Worm (Caenorhabditis elegans) whole organism, L1 larva: ENCODE measurements around the gene F52D10.4.
A peak's percentile ranks its signal among the peaks of the same experiment; 100 is the strongest.

Source experiments
- aha-1 ChIP-seq: fragments of 150-350 bp; optimal IDR thresholded peaks from 2 replicates; lab custom pipeline; 2014; ENCODE audit warnings: missing biosample characterization, missing genetic modification characterization
- alr-1 ChIP-seq: fragments of 200-800 bp; sonication (Bioruptor generic); optimal IDR thresholded peaks from 2 replicates; lab custom pipeline; 2018; ENCODE audit warnings: borderline replicate concordance, mild to moderate bottlenecking, missing genetic modification characterization, missing compliant biosample characterization
- aly-2 ChIP-seq: fragments of 150-350 bp; optimal IDR thresholded peaks from 2 replicates; lab custom pipeline; 2014; ENCODE audit warnings: missing biosample characterization, missing genetic modification characterization
- ama-1 ChIP-seq: fragments of 150-350 bp; optimal IDR thresholded peaks from 2 replicates; lab custom pipeline; 2014
- ceh-63 ChIP-seq: fragments of 200-800 bp; sonication (Bioruptor generic); optimal IDR thresholded peaks from 2 replicates; lab custom pipeline; 2018; ENCODE audit warnings: mild to moderate bottlenecking, missing genetic modification characterization, missing compliant biosample characterization
- ceh-8 ChIP-seq: fragments of 200-800 bp; sonication (Bioruptor generic); optimal IDR thresholded peaks from 2 replicates; lab custom pipeline; 2018; ENCODE audit warnings: mild to moderate bottlenecking, missing genetic modification characterization, moderate library complexity, missing compliant biosample characterization
- ceh-82 ChIP-seq, 3 experiments: fragments of 150-350 bp in 1 of 3; sonication (generic microtip) in 2 of 3; optimal IDR thresholded peaks; 2 replicates each; lab custom pipeline; 2014 to 2017; ENCODE audit warnings: missing biosample characterization in 3 of 3, missing genetic modification characterization in 3 of 3
- ceh-90 ChIP-seq: sonication (generic microtip); optimal IDR thresholded peaks from 2 replicates; lab custom pipeline; 2016; ENCODE audit warnings: missing genetic modification characterization, missing compliant biosample characterization
- dsc-1 ChIP-seq: sonication (generic microtip); optimal IDR thresholded peaks from 2 replicates; lab custom pipeline; 2016; ENCODE audit warnings: mild to moderate bottlenecking, missing genetic modification characterization, missing compliant biosample characterization
- efl-3 ChIP-seq: fragments of 200-800 bp; sonication (Bioruptor generic); optimal IDR thresholded peaks from 2 replicates; lab custom pipeline; 2018; ENCODE audit warnings: mild to moderate bottlenecking, missing genetic modification characterization, missing compliant biosample characterization
- elt-3 ChIP-seq, 6 experiments: fragments of 150-350 bp in 1 of 6; sonication (generic microtip); optimal IDR thresholded peaks; 2 replicates each; lab custom pipeline; 2017 to 2018; ENCODE audit warnings: missing biosample characterization in 6 of 6, missing genetic modification characterization in 6 of 6, inconsistent platforms in 1 of 6
- ets-5 ChIP-seq: fragments of 200-800 bp; sonication (Bioruptor generic); IDR thresholded peaks from 2 replicates; pipeline ENCODE4 v1.3.6; 2022; ENCODE audit warnings: missing genetic modification characterization, missing compliant biosample characterization
- fkh-4 ChIP-seq: sonication (generic microtip); optimal IDR thresholded peaks from 2 replicates; lab custom pipeline; 2016; ENCODE audit warnings: missing compliant biosample characterization, missing genetic modification characterization, borderline replicate concordance
- fos-1 ChIP-seq: fragments of 150-350 bp; optimal IDR thresholded peaks from 2 replicates; lab custom pipeline; 2014; ENCODE audit warnings: missing biosample characterization, missing genetic modification characterization
- grh-1 ChIP-seq: fragments of 200-800 bp; sonication (Bioruptor generic); IDR thresholded peaks from 2 replicates; pipeline ENCODE4 v1.3.6; 2022; ENCODE audit warnings: missing genetic modification reagents, missing genetic modification characterization, missing compliant biosample characterization
- isw-1 ChIP-seq: fragments of 200-800 bp; sonication (Bioruptor generic); IDR thresholded peaks from 2 replicates; pipeline ENCODE4 v1.3.6; 2022; ENCODE audit warnings: missing genetic modification characterization, missing compliant biosample characterization
- lin-39 ChIP-seq: fragments of 150-350 bp; optimal IDR thresholded peaks from 2 replicates; lab custom pipeline; 2014; ENCODE audit warnings: missing biosample characterization, missing genetic modification reagents, missing genetic modification characterization
- lir-3 ChIP-seq: sonication (generic microtip); optimal IDR thresholded peaks from 2 replicates; lab custom pipeline; 2016; ENCODE audit warnings: mild to moderate bottlenecking, missing genetic modification characterization, moderate library complexity, missing compliant biosample characterization; ENCODE audit not compliant: poor library complexity
- lsy-2 ChIP-seq, 2 experiments: fragments of 150-350 bp; optimal IDR thresholded peaks; 2 replicates each; lab custom pipeline; 2014; ENCODE audit warnings: missing biosample characterization in 2 of 2, missing genetic modification characterization in 2 of 2
- mab-9 ChIP-seq: fragments of 200-800 bp; sonication (Bioruptor generic); IDR thresholded peaks from 2 replicates; pipeline ENCODE4 v1.3.6; 2022; ENCODE audit warnings: missing genetic modification reagents, missing genetic modification characterization, missing compliant biosample characterization
- mdl-1 ChIP-seq, 2 experiments: fragments of 150-350 bp; optimal IDR thresholded peaks; 2 replicates each; lab custom pipeline; 2014 to 2017; ENCODE audit warnings: missing biosample characterization in 2 of 2, missing genetic modification characterization in 2 of 2, inconsistent platforms in 1 of 2
- nhr-12 ChIP-seq: sonication (generic microtip); optimal IDR thresholded peaks from 2 replicates; lab custom pipeline; 2017; ENCODE audit warnings: missing biosample characterization, missing genetic modification characterization
- nhr-20 ChIP-seq: sonication (generic microtip); optimal IDR thresholded peaks from 2 replicates; lab custom pipeline; 2016; ENCODE audit warnings: mild to moderate bottlenecking, missing genetic modification characterization, missing compliant biosample characterization
- nhr-237 ChIP-seq: fragments of 150-350 bp; optimal IDR thresholded peaks from 2 replicates; lab custom pipeline; 2014; ENCODE audit warnings: missing biosample characterization, missing genetic modification characterization
- nhr-47 ChIP-seq: sonication (generic microtip); optimal IDR thresholded peaks from 2 replicates; lab custom pipeline; 2016; ENCODE audit warnings: mild to moderate bottlenecking, missing genetic modification characterization, moderate library complexity, missing compliant biosample characterization
- nhr-76 ChIP-seq: sonication (generic microtip); optimal IDR thresholded peaks from 2 replicates; lab custom pipeline; 2017; ENCODE audit warnings: missing biosample characterization, missing genetic modification characterization
- nhr-84 ChIP-seq: sonication (generic microtip); optimal IDR thresholded peaks from 2 replicates; lab custom pipeline; 2017; ENCODE audit warnings: missing biosample characterization, missing genetic modification characterization
- nhr-85 ChIP-seq: sonication (generic microtip); peaks from one replicate; lab custom pipeline; 2016; ENCODE audit warnings: missing genetic modification characterization, inconsistent platforms, missing compliant biosample characterization
- nhr-90 ChIP-seq: sonication (generic microtip); optimal IDR thresholded peaks from 2 replicates; lab custom pipeline; 2016; ENCODE audit warnings: mild to moderate bottlenecking, missing genetic modification characterization, missing compliant biosample characterization; ENCODE audit not compliant: poor library complexity
- rnt-1 ChIP-seq: sonication (generic microtip); optimal IDR thresholded peaks from 2 replicates; lab custom pipeline; 2016; ENCODE audit warnings: mild to moderate bottlenecking, missing genetic modification characterization, moderate library complexity, missing compliant biosample characterization
- snpc-4 ChIP-seq: fragments of 150-350 bp; optimal IDR thresholded peaks from 2 replicates; lab custom pipeline; 2014; ENCODE audit warnings: missing biosample characterization, missing genetic modification characterization
- snu-23 ChIP-seq: sonication (generic microtip); optimal IDR thresholded peaks from 2 replicates; lab custom pipeline; 2016; ENCODE audit warnings: missing genetic modification characterization, missing compliant biosample characterization
- sox-4 ChIP-seq: sonication (generic microtip); optimal IDR thresholded peaks from 2 replicates; lab custom pipeline; 2016; ENCODE audit warnings: missing genetic modification characterization, missing compliant biosample characterization
- sup-37 ChIP-seq: fragments of 200-800 bp; sonication (Bioruptor generic); optimal IDR thresholded peaks from 2 replicates; lab custom pipeline; 2018; ENCODE audit warnings: mild to moderate bottlenecking, missing genetic modification characterization, missing compliant biosample characterization
- tbx-2 ChIP-seq: sonication (generic microtip); optimal IDR thresholded peaks from 2 replicates; lab custom pipeline; 2016; ENCODE audit warnings: missing genetic modification characterization, missing compliant biosample characterization
- tlp-1 ChIP-seq: fragments of 150-350 bp; optimal IDR thresholded peaks from 2 replicates; lab custom pipeline; 2014; ENCODE audit warnings: missing biosample characterization, missing genetic modification characterization
- unc-130 ChIP-seq: fragments of 150-350 bp; optimal IDR thresholded peaks from 2 replicates; lab custom pipeline; 2017; ENCODE audit warnings: missing biosample characterization, missing genetic modification characterization, inconsistent platforms
- unc-30 ChIP-seq: sonication (generic microtip); optimal IDR thresholded peaks from 2 replicates; lab custom pipeline; 2017; ENCODE audit warnings: missing biosample characterization, missing genetic modification characterization
- unc-86 ChIP-seq: sonication (generic microtip); optimal IDR thresholded peaks from 2 replicates; lab custom pipeline; 2016; ENCODE audit warnings: missing genetic modification characterization, missing compliant biosample characterization
- unc-98 ChIP-seq: fragments of 200-800 bp; sonication (Bioruptor generic); IDR thresholded peaks from 2 replicates; pipeline ENCODE4 v1.3.6; 2022; ENCODE audit warnings: missing genetic modification characterization, missing compliant biosample characterization
- vab-15 ChIP-seq: sonication (generic microtip); optimal IDR thresholded peaks from 2 replicates; lab custom pipeline; 2017; ENCODE audit warnings: missing genotype, mild to moderate bottlenecking, missing genetic modification characterization, missing compliant biosample characterization
- xbp-1 ChIP-seq: sonication (generic microtip); optimal IDR thresholded peaks from 2 replicates; lab custom pipeline; 2016; ENCODE audit warnings: missing genetic modification characterization, missing compliant biosample characterization
- zag-1 ChIP-seq: fragments of 150-350 bp; optimal IDR thresholded peaks from 2 replicates; lab custom pipeline; 2014; ENCODE audit warnings: missing biosample characterization, missing genetic modification characterization
- ztf-11 ChIP-seq, 2 experiments: sonication (generic microtip); optimal IDR thresholded peaks; 2 replicates each; lab custom pipeline; 2016 to 2017; ENCODE audit warnings: missing genetic modification characterization in 2 of 2, missing biosample characterization in 1 of 2, missing compliant biosample characterization in 1 of 2

Gene F52D10.4

ce11 chrX:11603234-11604108 is 13.8 kb upstream of the F52D10.4 start (continued):
- TF ChIP-seq rnt-1 (tag; lab: Kevin White, UChicago) = no peak
- TF ChIP-seq nhr-47 (tag; lab: Kevin White, UChicago) = peak; percentile 47
- TF ChIP-seq nhr-12 (tag; lab: Kevin White, UChicago) = no peak
- no peak for TF ChIP-seq mdl-1 (tag; optimal IDR thresholded peaks at IDR 0.05; lab: Kevin White, UChicago)
- peak; percentile 16 for TF ChIP-seq xbp-1
- no peak for TF ChIP-seq ceh-90 (tag; lab: Kevin White, UChicago)
- no peak for TF ChIP-seq ztf-11 (tag; optimal IDR thresholded peaks at IDR 0.05; lab: Kevin White, UChicago)
- no peak for TF ChIP-seq unc-130 (tag; lab: Kevin White, UChicago)
- TF ChIP-seq zag-1 (tag; lab: Kevin White, UChicago) = no peak
- no peak for TF ChIP-seq unc-98 (GFP tag; lab: Robert Waterston, UW)
- TF ChIP-seq nhr-85 (tag; lab: Kevin White, UChicago) = peak; percentile 77
- TF ChIP-seq grh-1 = no peak
- TF ChIP-seq fos-1 (tag; lab: Kevin White, UChicago) = no peak
- no peak for TF ChIP-seq vab-15 (tag; lab: Kevin White, UChicago)
- peak; percentile 52 to 70 for TF ChIP-seq lsy-2 (tag; optimal IDR thresholded peaks at IDR 0.05; lab: Kevin White, UChicago)
- TF ChIP-seq unc-86 (tag; lab: Kevin White, UChicago) = peak; percentile 24
- no peak for TF ChIP-seq efl-3
- TF ChIP-seq aly-2 (tag; lab: Kevin White, UChicago) = peak; percentile 78
- TF ChIP-seq snpc-4 (tag; lab: Kevin White, UChicago) = no peak
- no peak for TF ChIP-seq aha-1 (tag; lab: Kevin White, UChicago)
- no peak for TF ChIP-seq tlp-1 (tag; lab: Kevin White, UChicago)
- no peak for TF ChIP-seq nhr-76 (tag; lab: Kevin White, UChicago)

ce11 chrX:11605214-11605765 is 12.0 kb upstream of the F52D10.4 start, which contains the start of gene ftt-2:
Gene ftt-2, minus strand, starts transcription at chrX:11605419.
- TF ChIP-seq rnt-1 (tag; lab: Kevin White, UChicago) (peak; percentile 36), sox-4 (tag; lab: Kevin White, UChicago) (no peak), ceh-90 (tag; lab: Kevin White, UChicago) (peak; percentile 42), nhr-90 (tag; lab: Kevin White, UChicago) (no peak), ama-1 (lab: Kevin White, UChicago) (peak; percentile 36), fkh-4 (tag; lab: Kevin White, UChicago) (no peak), ceh-82 (tag; optimal IDR thresholded peaks at IDR 0.05; lab: Kevin White, UChicago) (peak in 1 of 3 experiments; percentile 7)

DNA sequence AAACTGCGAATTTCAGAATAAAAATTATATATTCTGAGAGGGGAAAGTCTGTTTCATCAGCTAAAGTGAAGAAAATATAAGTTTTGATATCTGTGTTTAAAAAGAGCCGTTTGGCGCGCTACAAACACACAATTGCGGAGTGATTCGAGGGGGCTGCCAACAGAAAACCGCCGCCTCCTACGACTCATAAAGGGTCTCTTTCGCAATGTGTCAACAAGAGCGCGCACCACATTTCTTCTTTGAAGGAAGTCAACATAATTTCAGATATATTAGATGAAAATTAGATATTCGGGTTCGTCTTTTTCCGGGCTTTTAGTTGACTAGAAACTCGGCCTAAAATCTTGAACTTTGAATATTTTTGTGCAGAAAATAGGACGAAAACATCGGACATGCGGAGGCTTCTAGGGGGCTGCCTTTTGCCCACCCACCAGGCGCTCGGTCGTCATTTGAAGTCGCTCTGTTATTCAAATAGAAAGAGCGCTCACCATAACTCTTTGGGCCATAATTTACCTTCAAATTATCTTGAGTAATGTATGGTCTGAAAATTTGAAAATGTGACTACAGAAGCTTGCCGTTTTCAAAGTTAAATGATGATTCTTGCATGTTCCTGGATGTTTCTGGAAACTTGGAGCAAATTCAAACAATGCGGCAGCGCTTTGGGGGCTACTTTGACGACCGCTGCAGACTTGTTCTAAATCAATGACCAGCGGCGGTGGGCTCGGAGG is 11.3 kb upstream of the F52D10.4 start:
- TF ChIP-seq dsc-1 (tag; lab: Kevin White, UChicago) = peak; percentile 99
- peak in 4 of 6 experiments; percentile 17 to 94 (median 60) for TF ChIP-seq elt-3 (tag; optimal IDR thresholded peaks at IDR 0.05; lab: Kevin White, UChicago)
- TF ChIP-seq ceh-90 (tag; lab: Kevin White, UChicago) = no peak
- peak; percentile 50 for TF ChIP-seq unc-30
- TF ChIP-seq alr-1 = no peak
- TF ChIP-seq sup-37 (GFP tag; lab: Kevin White, UChicago) = peak; percentile 88
- TF ChIP-seq isw-1 = peak; percentile 89
- TF ChIP-seq nhr-84 (tag; lab: Kevin White, UChicago) = no peak
- TF ChIP-seq ceh-63 (GFP tag; lab: Kevin White, UChicago) = no peak
- peak; percentile 95; the same call in 1 of the 2 replicates for TF ChIP-seq ets-5 (GFP tag; lab: Robert Waterston, UW)
- TF ChIP-seq nhr-47 (tag; lab: Kevin White, UChicago) = peak; percentile 99
- TF ChIP-seq unc-98 (GFP tag; lab: Robert Waterston, UW) = peak; percentile 66
- TF ChIP-seq lin-39 (tag; lab: Kevin White, UChicago) = peak; percentile 77
- TF ChIP-seq snu-23 (GFP tag; lab: Kevin White, UChicago) = peak; percentile 95
- peak; percentile 76 for TF ChIP-seq nhr-237 (tag; lab: Kevin White, UChicago)
- peak; percentile 66 for TF ChIP-seq snpc-4 (tag; lab: Kevin White, UChicago)
- peak; percentile 79 for TF ChIP-seq mab-9 (GFP tag; lab: Robert Waterston, UW)
- TF ChIP-seq ceh-8 (GFP tag; lab: Kevin White, UChicago) = peak; percentile 80
- peak; percentile 94 for TF ChIP-seq nhr-20 (tag; lab: Kevin White, UChicago)
- peak; percentile 98 for TF ChIP-seq unc-86 (tag; lab: Kevin White, UChicago)
- peak; percentile 65 for TF ChIP-seq lir-3 (tag; lab: Kevin White, UChicago)
- peak; percentile 91 for TF ChIP-seq xbp-1
- TF ChIP-seq ztf-11 (tag; optimal IDR thresholded peaks at IDR 0.05; lab: Kevin White, UChicago) = peak; percentile 82 to 90
- peak; percentile 55 for TF ChIP-seq unc-130 (tag; lab: Kevin White, UChicago)
- peak; percentile 95 for TF ChIP-seq tbx-2 (tag; lab: Kevin White, UChicago)
